Worm (Caenorhabditis elegans) whole organism, dauer: ENCODE data around the gene C12D5.5.
"Not testable (repeated sequence)": the region's sequence is repeated elsewhere in the genome, so short reads cannot be mapped to it uniquely, and the experiment has no call there.

ENCODE experiments used
- unc-62 ChIP-seq: sonication (generic microtip); optimal IDR thresholded peaks from 2 replicates; lab custom pipeline; 2017; ENCODE audit warnings: missing biosample characterization, missing genetic modification reagents, missing genetic modification characterization

C12D5.5 gene

DNA sequence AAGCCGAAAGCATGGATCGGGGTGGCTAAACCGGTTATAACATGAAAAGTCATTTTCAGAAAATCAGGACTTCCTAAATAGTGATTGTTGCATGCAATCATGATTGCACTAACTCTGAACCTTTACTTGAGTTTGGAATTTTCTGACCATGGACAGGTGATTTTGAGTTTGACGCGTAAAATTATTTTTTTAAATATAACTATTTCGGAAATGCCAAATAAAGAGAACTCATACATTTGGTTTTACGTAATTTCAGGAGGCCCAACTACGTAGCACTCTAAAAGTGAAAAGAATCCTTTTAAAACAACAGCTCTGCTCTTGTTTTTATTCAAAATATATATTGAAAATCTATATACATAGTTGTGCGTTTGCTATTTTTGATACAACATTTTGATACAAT, 16.3 kb upstream of the C12D5.5 start, which contains the start of gene srh-234:
srh-234 (minus strand) TSS at position 101 of the 400 bp plus-strand sequence.
- TF ChIP-seq unc-62 (GFP tag; lab: Kevin White, UChicago) = no peak

DNA sequence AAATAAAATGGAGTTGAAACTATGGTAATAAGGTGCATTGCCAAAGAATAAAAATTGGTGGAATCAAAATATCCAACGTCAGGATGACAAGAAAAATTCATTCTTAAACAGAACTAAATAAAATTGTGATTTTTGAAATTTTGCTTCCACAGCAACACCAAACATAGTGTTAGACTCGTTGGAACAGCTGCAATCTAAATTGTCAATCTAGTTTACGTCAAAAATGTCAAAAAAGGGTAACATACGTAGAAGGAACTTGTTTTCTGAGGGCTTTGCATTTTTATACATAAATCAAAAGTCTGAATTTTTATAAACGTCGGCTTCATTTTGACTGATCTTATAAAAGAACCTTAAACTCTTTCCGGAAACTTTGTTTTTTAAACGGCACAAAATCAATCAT, 14.5 kb upstream of the C12D5.5 start, which contains the start of gene srh-200:
srh-200 (minus strand) TSS at position 101 of the 400 bp plus-strand sequence.
- TF ChIP-seq unc-62 (GFP tag; lab: Kevin White, UChicago) = no peak

DNA sequence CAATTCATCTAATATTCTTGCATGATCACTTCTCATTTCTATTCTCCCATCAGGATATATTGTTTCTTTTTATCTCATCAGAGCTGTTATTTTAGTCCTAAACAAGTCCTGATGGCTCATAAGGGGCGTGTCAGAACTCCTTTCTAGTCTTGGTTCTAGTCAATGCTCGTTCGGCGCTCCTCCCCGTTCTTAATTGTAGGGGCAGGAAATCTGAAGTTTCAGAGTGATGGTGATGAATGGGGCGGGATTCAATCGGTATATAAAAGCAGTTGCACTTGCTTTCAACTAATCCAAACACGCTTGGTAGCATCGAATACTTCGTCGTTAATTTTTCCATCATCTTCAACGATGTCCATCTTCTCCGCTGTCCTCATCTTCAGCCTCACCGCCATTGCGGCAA, 4.2 kb downstream of the C12D5.5 start, which contains the start of gene C12D5.4:
C12D5.4 (plus strand) TSS at position 301 of the 400 bp plus-strand sequence.
- TF ChIP-seq unc-62 (GFP tag; lab: Kevin White, UChicago) = no peak

DNA sequence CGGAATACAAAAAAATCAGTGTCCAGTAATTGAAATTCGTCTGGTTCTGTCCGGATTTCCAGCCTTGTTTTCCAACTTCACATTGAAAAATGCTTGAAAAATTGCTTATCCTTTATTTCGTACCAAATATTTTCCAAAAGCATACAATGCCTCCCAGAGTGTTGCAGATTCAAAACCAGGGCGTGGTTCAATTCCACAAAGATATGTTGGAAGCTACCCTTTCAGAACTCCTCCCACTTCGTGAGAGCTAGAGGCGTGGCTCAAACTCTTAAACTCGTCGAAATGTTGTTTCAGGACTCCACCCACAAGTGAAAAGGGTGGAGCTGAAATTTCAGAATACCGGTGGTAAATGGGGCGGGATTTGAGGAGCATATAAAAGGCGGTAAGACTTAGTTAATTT, 7.9 kb downstream of the C12D5.5 start, which contains the start of gene C12D5.3:
C12D5.3 (plus strand) TSS at position 301 of the 400 bp plus-strand sequence.
- no peak for TF ChIP-seq unc-62 (GFP tag; lab: Kevin White, UChicago)

DNA sequence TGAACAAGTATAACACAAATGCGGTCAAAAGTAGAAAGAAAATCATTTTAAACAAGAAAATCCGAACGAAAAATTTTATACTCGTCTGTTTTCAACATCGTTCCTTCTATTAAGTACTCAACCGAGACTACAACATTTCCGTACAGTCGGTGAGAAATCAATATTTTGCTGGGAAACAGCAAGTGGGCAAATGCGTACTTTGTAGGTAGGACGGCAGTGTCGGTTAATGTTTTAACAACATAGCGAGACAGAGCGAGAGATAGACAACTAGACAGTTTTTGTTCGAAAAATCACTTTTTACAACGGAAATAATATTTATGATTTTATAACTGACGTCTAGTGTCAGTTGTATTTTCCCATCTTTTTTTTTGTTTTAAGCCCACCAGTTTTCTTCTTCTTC, 13.3 kb downstream of the C12D5.5 start, which contains the start of gene cyp-33A1:
cyp-33A1 (minus strand) TSS at position 72 of the 400 bp plus-strand sequence.
- no peak for TF ChIP-seq unc-62 (GFP tag; lab: Kevin White, UChicago)

DNA sequence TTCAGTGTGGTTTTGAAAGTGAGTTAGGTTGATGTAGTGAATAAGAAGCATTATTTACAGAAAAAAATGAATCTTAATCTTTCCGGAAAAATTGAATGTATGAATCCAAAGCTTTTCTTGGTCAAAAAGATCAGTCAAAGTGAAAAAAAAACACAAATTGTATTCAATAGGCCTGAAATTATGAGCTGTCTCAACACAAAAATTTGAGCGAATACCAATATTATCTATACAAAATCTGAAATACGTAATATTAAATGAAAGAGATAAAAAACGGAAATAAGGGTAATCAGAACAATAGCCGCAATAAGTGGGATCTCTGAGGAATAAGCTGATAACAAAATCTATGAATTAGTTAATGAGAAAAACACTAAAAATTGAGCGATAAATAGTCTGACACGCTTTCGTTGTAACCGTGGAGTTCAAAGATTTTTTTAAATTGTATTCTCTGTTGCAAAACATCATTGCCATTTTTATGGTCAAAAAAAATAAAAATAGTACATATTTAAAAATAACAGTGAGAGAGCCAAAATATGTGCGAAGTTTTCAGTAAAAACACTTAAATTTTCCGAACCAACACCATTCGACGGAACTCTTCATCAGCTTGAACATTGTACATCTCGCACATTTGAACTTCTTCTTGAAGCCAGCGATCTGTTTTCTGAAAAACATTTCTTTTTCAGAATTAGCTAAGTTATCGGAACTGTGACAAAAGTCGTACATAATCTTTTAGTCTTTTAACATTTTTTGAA, 16.0 kb downstream of the C12D5.5 start, which contains the start of gene sre-11:
sre-11 (minus strand) TSS at position 51 of the 749 bp plus-strand sequence.
- TF ChIP-seq unc-62 (GFP tag; lab: Kevin White, UChicago) = no peak

DNA sequence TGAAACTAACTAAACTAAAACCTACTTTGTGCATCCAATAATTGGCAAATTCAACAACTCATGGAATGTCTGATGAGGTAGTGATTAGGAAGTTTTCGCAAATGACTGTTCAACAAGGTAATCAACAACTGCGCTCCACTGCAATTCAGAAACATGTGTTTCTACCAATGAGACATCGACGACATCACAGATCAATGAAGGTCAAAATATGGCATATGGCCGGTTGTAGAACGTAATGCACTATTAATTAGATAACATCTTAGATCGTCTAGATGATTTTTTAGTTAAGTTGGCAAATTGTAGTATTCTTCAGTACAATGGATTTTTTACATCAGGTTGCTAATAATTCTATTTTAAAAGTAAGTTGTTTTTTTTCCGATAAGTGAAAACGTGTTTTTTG, 18.1 kb downstream of the C12D5.5 start, which contains the start of the genes nhr-94 and nhr-152:
nhr-94 (minus strand) TSS at position 147 of the 400 bp plus-strand sequence.
nhr-152 (plus strand) TSS at position 162 of the 400 bp plus-strand sequence.
- TF ChIP-seq unc-62 (GFP tag; lab: Kevin White, UChicago) = no peak

DNA sequence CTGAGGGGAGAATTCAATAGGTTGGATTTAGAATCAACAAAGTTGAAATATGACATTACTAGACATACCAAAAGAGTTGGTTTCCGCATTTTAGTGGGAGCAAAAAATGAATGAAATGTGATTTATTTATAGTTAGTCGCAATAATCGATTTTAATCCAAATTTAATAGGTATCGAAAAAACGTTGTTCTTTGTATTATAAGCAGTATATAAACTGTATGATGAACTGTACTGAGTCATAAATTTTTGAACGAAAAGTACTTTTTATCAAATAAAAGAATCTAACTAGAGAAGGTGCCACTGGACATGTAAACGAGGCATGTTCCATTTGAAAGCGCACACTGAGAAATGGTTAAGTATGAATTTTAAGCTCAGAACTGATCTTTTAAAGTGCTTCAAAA, 21.8 kb downstream of the C12D5.5 start, which contains the start of gene C12D5.9:
C12D5.9 (minus strand) TSS at position 101 of the 400 bp plus-strand sequence.
- no peak for TF ChIP-seq unc-62 (GFP tag; lab: Kevin White, UChicago)

DNA sequence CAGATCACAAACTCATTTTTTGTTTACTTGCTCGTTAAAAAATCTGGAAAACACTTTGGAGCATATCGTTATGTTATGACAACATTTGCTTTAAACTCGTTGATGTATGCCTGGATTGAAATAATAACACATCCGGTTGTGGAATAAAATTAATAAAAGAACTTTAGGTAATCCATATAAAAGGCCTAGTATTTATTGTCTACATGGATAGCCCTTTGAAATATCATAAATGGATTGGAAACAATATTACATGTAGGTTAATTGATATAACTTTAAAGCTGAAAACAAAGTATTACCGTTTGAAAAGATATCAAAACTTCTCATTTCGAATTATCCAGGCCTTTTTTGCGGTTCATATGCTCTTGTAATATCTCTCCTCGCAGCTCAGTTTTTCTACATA, 22.6 kb downstream of the C12D5.5 start:
- no peak for TF ChIP-seq unc-62 (GFP tag; lab: Kevin White, UChicago)

DNA sequence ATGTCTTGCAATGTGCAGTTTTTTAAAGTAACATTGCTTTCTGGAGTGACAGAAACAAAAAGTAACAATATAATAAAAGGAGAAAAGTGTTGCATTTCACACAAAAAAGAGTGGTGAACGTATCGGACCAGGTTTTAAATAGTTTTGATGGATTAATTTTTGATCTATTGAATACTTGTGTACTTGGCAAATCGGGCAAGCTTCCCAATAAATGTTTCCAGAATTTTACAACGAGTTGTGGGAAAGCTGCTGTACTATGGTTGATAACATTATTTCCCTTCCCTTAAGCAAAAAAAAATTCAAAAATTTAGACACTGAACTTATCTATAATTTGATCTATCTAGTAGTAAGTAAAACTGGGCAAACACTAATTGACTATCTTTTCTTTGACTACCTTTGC, 25.4 kb downstream of the C12D5.5 start, which contains the start of gene C12D5.10:
C12D5.10 (minus strand) TSS at position 101 of the 400 bp plus-strand sequence.
- TF ChIP-seq unc-62 (GFP tag; lab: Kevin White, UChicago) = no peak

DNA sequence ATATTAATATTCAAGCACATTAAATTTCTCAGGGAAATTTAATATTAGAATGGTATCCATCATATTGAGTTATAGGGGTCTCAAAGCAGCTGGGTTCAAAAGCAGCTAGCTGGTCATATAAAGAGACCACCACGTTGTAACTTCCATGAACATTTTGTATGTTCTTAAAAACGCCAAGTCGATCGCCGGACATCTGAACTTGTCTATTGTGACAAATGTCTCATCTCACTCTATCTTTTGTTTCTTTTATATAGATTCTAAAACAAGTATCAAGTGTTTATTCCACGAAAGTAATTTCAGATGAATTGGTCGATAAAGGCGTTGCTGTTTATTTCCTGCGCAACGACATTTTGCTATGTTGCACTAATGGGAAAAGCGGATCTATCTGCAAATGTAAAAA, 28.8 kb downstream of the C12D5.5 start, which contains the start of gene ZK105.3:
ZK105.3 (plus strand) TSS at position 301 of the 400 bp plus-strand sequence.
- TF ChIP-seq unc-62 (GFP tag; lab: Kevin White, UChicago) = no peak

DNA sequence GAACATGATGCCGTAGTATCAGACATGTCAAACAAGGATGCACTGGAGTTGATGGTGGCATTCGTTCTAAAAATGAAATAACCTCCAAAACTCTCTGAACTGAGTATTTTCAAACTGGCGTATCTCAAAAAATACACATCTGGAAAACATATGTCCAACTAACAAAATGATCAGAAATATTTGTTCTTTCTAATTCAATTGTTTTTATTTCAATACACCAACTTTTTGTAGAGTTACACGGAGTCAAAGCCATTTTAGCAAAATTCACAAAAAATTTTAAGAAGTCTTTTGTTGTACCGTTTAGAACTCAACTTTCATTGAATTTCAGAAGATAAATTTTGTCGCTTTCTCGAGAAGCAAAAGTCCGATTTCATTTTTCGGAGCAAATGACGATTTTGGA, 35.5 kb downstream of the C12D5.5 start, which contains the start of gene srsx-40:
srsx-40 (minus strand) TSS at position 101 of the 400 bp plus-strand sequence.
- TF ChIP-seq unc-62 (GFP tag; lab: Kevin White, UChicago) = not testable (repeated sequence)

DNA sequence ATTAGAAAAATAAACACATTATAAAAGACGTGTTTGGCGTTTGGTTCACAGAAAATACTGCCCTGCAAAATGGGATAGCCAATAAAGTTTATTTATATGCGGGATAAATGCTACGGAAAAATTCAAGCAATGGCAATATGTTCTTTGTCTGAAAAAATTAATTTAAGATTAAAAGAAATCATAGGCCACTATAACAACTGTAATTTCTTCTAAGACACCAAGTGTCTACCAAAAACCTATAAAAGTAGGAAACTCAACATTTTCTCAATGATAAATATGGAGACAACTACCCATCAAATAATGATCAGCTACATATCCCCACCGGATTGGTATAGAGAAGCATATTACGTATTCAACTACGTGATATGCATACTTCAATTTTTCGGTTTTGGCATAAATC, 37.3 kb downstream of the C12D5.5 start, which contains the start of gene srw-3:
srw-3 (plus strand) TSS at position 301 of the 400 bp plus-strand sequence.
- TF ChIP-seq unc-62 (GFP tag; lab: Kevin White, UChicago) = no peak

DNA sequence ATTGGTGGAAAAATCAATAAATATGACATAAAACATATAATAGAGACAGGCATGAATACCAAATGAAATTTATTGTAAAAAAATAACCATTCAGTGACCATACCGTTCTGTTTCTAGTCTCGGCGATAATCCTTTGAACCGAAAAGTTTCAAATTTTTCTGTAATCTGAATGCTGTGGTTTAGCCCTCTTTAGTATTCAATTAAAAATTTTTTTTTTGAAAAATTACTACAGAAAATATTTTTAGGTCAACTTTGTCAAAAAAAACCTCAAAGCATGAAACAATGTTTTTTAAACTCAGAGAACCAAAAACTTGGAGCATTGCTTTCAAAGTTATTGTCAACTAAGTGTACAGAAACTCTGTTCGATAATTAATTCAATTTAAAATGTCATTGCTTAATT, 40.5 kb downstream of the C12D5.5 start, which contains the start of gene ZK105.11:
ZK105.11 (minus strand) TSS at position 101 of the 400 bp plus-strand sequence.
- no peak for TF ChIP-seq unc-62 (GFP tag; lab: Kevin White, UChicago)

DNA sequence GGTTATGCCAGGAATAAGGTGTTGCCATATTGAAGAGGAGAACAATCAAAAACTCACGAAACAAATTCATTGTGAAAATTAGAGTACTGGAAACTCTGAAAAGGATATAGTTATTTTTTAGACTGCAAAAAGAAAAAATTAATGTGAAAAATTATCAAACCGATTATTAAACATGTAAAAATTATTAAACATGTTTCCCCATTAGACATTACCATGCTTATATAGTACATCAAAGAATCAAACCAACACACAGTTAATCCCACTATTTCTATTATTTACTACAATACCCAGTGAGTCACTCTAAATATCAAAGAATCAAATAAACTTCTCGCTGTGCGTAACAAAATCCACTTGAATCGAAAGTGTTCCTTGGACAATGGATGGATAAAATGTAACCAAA, 45.0 kb downstream of the C12D5.5 start, which contains the start of gene ZK105.13:
ZK105.13 (minus strand) TSS at position 101 of the 400 bp plus-strand sequence.
- TF ChIP-seq unc-62 (GFP tag; lab: Kevin White, UChicago) = no peak

DNA sequence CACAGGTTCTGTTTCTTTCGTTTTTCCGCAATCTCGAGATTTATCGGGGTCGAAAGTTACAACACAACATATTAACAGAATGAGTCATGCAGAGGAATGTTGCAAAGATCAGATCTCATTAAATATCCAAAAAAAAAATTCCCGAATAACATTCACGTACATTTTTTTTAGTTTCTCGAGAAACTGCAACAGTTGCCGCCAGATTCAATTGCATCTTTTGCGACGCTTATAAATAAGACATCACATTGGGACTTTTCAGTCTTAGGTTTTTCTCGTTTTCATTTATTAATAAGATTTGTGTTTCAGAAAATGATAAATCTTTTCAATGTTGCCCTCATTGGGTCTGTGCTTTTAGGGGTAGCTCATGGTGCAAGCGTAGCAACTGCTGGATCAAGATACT, 45.7 kb downstream of the C12D5.5 start, which contains the start of gene ZK105.1:
ZK105.1 (plus strand) TSS at position 301 of the 400 bp plus-strand sequence.
- TF ChIP-seq unc-62 (GFP tag; lab: Kevin White, UChicago) = no peak
